Worm (Caenorhabditis elegans): ENCODE measurements around the gene H04M03.3.

- TF ChIP-seq hif-1 (tag; optimal IDR thresholded peaks at IDR 0.05) = no peak
- TF ChIP-seq nhr-11 (tag; optimal IDR thresholded peaks at IDR 0.05) = no peak
- no peak for TF ChIP-seq dmd-8 (GFP tag; IDR thresholded peaks at IDR 0.05)
Observed at ce11 chrIV:5860762-5861161, 30.6 kb upstream of the H04M03.3 start.

Measured in whole organism, L4 larva.